Worm (Caenorhabditis elegans) whole organism, L4 larva: ENCODE results near the gene grwd-1.

Experiments
- F44E2.7 ChIP-seq: fragments of 200-800 bp; sonication (Bioruptor generic); IDR thresholded peaks from 2 replicates; pipeline ENCODE4 v2.1.2; 2022; ENCODE audit warnings: missing genetic modification characterization, missing compliant biosample characterization
- F49E8.2 ChIP-seq: sonication (generic microtip); optimal IDR thresholded peaks from 2 replicates; lab custom pipeline; 2016; ENCODE audit warnings: missing compliant biosample characterization, mild to moderate bottlenecking, missing genetic modification characterization, borderline replicate concordance
- T20F7.1 ChIP-seq: fragments of 200-800 bp; sonication (Bioruptor generic); optimal IDR thresholded peaks from 2 replicates; lab custom pipeline; 2018; ENCODE audit warnings: mild to moderate bottlenecking, missing genetic modification characterization, missing compliant biosample characterization
- Y105C5A.15 ChIP-seq: fragments of 200-800 bp; sonication (Bioruptor generic); IDR thresholded peaks from 2 replicates; pipeline ENCODE4 v1.3.6; 2022; ENCODE audit warnings: missing genetic modification characterization, missing compliant biosample characterization
- ZK546.5 ChIP-seq, 2 experiments: sonication (generic microtip); optimal IDR thresholded peaks; 2 replicates each; lab custom pipeline; 2017; ENCODE audit warnings: missing biosample characterization in 2 of 2, missing genetic modification characterization in 2 of 2
- aha-1 ChIP-seq: fragments of 150-350 bp; peaks from one replicate; lab custom pipeline; 2014; ENCODE audit warnings: missing biosample characterization, missing genetic modification characterization
- aly-2 ChIP-seq: sonication (generic microtip); optimal IDR thresholded peaks from 2 replicates; lab custom pipeline; 2018; ENCODE audit warnings: missing biosample characterization, missing genetic modification characterization
- arid-1 ChIP-seq: fragments of 200-800 bp; sonication (Bioruptor generic); conservative IDR thresholded peaks from 2 replicates; pipeline ENCODE4 v1.3.6; 2022; ENCODE audit warnings: missing genetic modification reagents, missing genetic modification characterization, missing compliant biosample characterization
- ceh-20 ChIP-seq: fragments of 200-800 bp; sonication (Bioruptor generic); IDR thresholded peaks from 2 replicates; pipeline ENCODE4 v1.3.6; 2022; ENCODE audit warnings: missing genetic modification reagents, missing genetic modification characterization, missing compliant biosample characterization
- cey-2 ChIP-seq: sonication (generic microtip); optimal IDR thresholded peaks from 3 replicates; lab custom pipeline; 2017; ENCODE audit warnings: missing genetic modification characterization, mild to moderate bottlenecking, missing compliant biosample characterization, antibody characterized with exemption, borderline replicate concordance; ENCODE audit not compliant: insufficient read depth
- ctbp-1 ChIP-seq: fragments of 200-800 bp; sonication (Bioruptor generic); IDR thresholded peaks from 2 replicates; pipeline ENCODE4 v1.3.6; 2022; ENCODE audit warnings: missing genetic modification reagents, missing genetic modification characterization, missing compliant biosample characterization
- daf-16 ChIP-seq, 3 experiments: sonication (generic microtip); optimal IDR thresholded peaks; 2 replicates each; lab custom pipeline; 2016 to 2017; ENCODE audit warnings: missing genetic modification characterization in 3 of 3, missing genetic modification reagents in 3 of 3, mild to moderate bottlenecking in 2 of 3, missing compliant biosample characterization in 2 of 3, missing biosample characterization in 1 of 3, moderate library complexity in 1 of 3
- dve-1 ChIP-seq: sonication (generic microtip); optimal IDR thresholded peaks from 2 replicates; lab custom pipeline; 2017; ENCODE audit warnings: antibody characterized with exemption, mild to moderate bottlenecking, missing genetic modification characterization, missing compliant biosample characterization; ENCODE audit not compliant: insufficient read depth
- egl-27 ChIP-seq: sonication (generic microtip); optimal IDR thresholded peaks from 3 replicates; lab custom pipeline; 2017; ENCODE audit warnings: missing biosample characterization, missing genetic modification reagents, missing genetic modification characterization
- fkh-10 ChIP-seq: fragments of 150-350 bp; optimal IDR thresholded peaks from 2 replicates; lab custom pipeline; 2014; ENCODE audit warnings: missing biosample characterization, missing genetic modification reagents, missing genetic modification characterization
- hlh-11 ChIP-seq: fragments of 200-800 bp; sonication (Bioruptor generic); optimal IDR thresholded peaks from 2 replicates; lab custom pipeline; 2018; ENCODE audit warnings: mild to moderate bottlenecking, missing genetic modification characterization, missing compliant biosample characterization
- hlh-30 ChIP-seq: sonication (generic microtip); optimal IDR thresholded peaks from 2 replicates; lab custom pipeline; 2017; ENCODE audit warnings: antibody characterized with exemption, mild to moderate bottlenecking, missing genetic modification characterization, missing compliant biosample characterization; ENCODE audit not compliant: insufficient read depth
- jun-1 ChIP-seq: fragments of 150-350 bp; optimal IDR thresholded peaks from 2 replicates; lab custom pipeline; 2014; ENCODE audit warnings: missing biosample characterization, missing genetic modification reagents, missing genetic modification characterization
- lin-15B ChIP-seq: fragments of 150-350 bp; sonication (generic microtip); optimal IDR thresholded peaks from 3 replicates; lab custom pipeline; 2014; ENCODE audit warnings: missing biosample characterization, missing genetic modification characterization
- lin-29 ChIP-seq: fragments of 200-800 bp; sonication (Bioruptor generic); IDR thresholded peaks from 2 replicates; pipeline ENCODE4 v1.3.6; 2022; ENCODE audit warnings: missing genetic modification reagents, missing genetic modification characterization, missing compliant biosample characterization
- lir-3 ChIP-seq: sonication (generic microtip); optimal IDR thresholded peaks from 2 replicates; lab custom pipeline; 2016; ENCODE audit warnings: mild to moderate bottlenecking, missing genetic modification characterization, missing compliant biosample characterization
- lsy-2 ChIP-seq, 2 experiments: fragments of 150-350 bp in 1 of 2; sonication (generic microtip) in 1 of 2; optimal IDR thresholded peaks; 2 replicates each; lab custom pipeline; 2014 to 2017; ENCODE audit warnings: missing biosample characterization in 2 of 2, missing genetic modification characterization in 2 of 2
- mep-1 ChIP-seq: fragments of 150-350 bp; sonication (generic microtip); optimal IDR thresholded peaks from 3 replicates; lab custom pipeline; 2014; ENCODE audit warnings: missing biosample characterization, missing genetic modification characterization
- mes-2 ChIP-seq: sonication (generic microtip); optimal IDR thresholded peaks from 2 replicates; lab custom pipeline; 2016; ENCODE audit warnings: missing genotype, mild to moderate bottlenecking, missing genetic modification characterization, missing compliant biosample characterization; ENCODE audit not compliant: poor library complexity, severe bottlenecking
- mxl-3 ChIP-seq: fragments of 200-800 bp; sonication (Bioruptor generic); optimal IDR thresholded peaks from 2 replicates; lab custom pipeline; 2018; ENCODE audit warnings: mild to moderate bottlenecking, missing genetic modification characterization, missing compliant biosample characterization
- nhr-10 ChIP-seq: fragments of 150-350 bp; optimal IDR thresholded peaks from 2 replicates; lab custom pipeline; 2014; ENCODE audit warnings: missing biosample characterization, missing genetic modification characterization
- nhr-11 ChIP-seq: fragments of 150-350 bp; optimal IDR thresholded peaks from 2 replicates; lab custom pipeline; 2014; ENCODE audit warnings: missing biosample characterization, missing genetic modification characterization
- nhr-237 ChIP-seq: sonication (generic microtip); optimal IDR thresholded peaks from 2 replicates; lab custom pipeline; 2017; ENCODE audit warnings: missing biosample characterization, missing genetic modification characterization
- nhr-28 ChIP-seq: fragments of 150-350 bp; optimal IDR thresholded peaks from 2 replicates; lab custom pipeline; 2014; ENCODE audit warnings: missing biosample characterization, missing genetic modification characterization
- nhr-41 ChIP-seq: fragments of 200-800 bp; sonication (Bioruptor generic); IDR thresholded peaks from 2 replicates; pipeline ENCODE4 v1.3.6; 2022; ENCODE audit warnings: missing genetic modification reagents, missing genetic modification characterization, missing compliant biosample characterization
- nhr-6 ChIP-seq: fragments of 150-350 bp; optimal IDR thresholded peaks from 2 replicates; lab custom pipeline; 2014; ENCODE audit warnings: missing biosample characterization, missing genetic modification characterization
- nhr-76 ChIP-seq: fragments of 150-350 bp; optimal IDR thresholded peaks from 2 replicates; lab custom pipeline; 2014; ENCODE audit warnings: missing biosample characterization, missing genetic modification characterization
- nhr-77 ChIP-seq: fragments of 150-350 bp; optimal IDR thresholded peaks from 2 replicates; lab custom pipeline; 2014; ENCODE audit warnings: missing biosample characterization, missing genetic modification characterization
- pqm-1 ChIP-seq: sonication (generic microtip); optimal IDR thresholded peaks from 2 replicates; lab custom pipeline; 2017; ENCODE audit warnings: missing biosample characterization, missing genetic modification characterization
- rbr-2 ChIP-seq: sonication (generic microtip); optimal IDR thresholded peaks from 2 replicates; lab custom pipeline; 2016; ENCODE audit warnings: missing genotype, missing genetic modification characterization, missing compliant biosample characterization
- set-16 ChIP-seq: fragments of 200-800 bp; sonication (Bioruptor generic); IDR thresholded peaks from 2 replicates; pipeline ENCODE4 v1.3.6; 2022; ENCODE audit warnings: missing genetic modification reagents, missing genetic modification characterization, missing compliant biosample characterization
- spr-1 ChIP-seq: sonication (generic microtip); optimal IDR thresholded peaks from 2 replicates; lab custom pipeline; 2016; ENCODE audit warnings: mild to moderate bottlenecking, missing genetic modification characterization, missing compliant biosample characterization
- spr-3 ChIP-seq: fragments of 200-800 bp; sonication (Bioruptor generic); optimal IDR thresholded peaks from 2 replicates; lab custom pipeline; 2018; ENCODE audit warnings: mild to moderate bottlenecking, missing genetic modification characterization, missing compliant biosample characterization
- zfp-2 ChIP-seq: sonication (generic microtip); optimal IDR thresholded peaks from 2 replicates; lab custom pipeline; 2016; ENCODE audit warnings: mild to moderate bottlenecking, missing genetic modification characterization, missing compliant biosample characterization
- zip-11 ChIP-seq: fragments of 200-800 bp; sonication (Bioruptor generic); IDR thresholded peaks from 2 replicates; pipeline ENCODE4 v1.3.6; 2022; ENCODE audit warnings: missing genetic modification characterization, missing compliant biosample characterization
- zip-2 ChIP-seq: fragments of 150-350 bp; optimal IDR thresholded peaks from 2 replicates; lab custom pipeline; 2014; ENCODE audit warnings: missing biosample characterization, missing genetic modification characterization
- ztf-7 ChIP-seq: fragments of 150-350 bp; optimal IDR thresholded peaks from 2 replicates; lab custom pipeline; 2014; ENCODE audit warnings: missing biosample characterization, missing genetic modification characterization

grwd-1 gene

DNA sequence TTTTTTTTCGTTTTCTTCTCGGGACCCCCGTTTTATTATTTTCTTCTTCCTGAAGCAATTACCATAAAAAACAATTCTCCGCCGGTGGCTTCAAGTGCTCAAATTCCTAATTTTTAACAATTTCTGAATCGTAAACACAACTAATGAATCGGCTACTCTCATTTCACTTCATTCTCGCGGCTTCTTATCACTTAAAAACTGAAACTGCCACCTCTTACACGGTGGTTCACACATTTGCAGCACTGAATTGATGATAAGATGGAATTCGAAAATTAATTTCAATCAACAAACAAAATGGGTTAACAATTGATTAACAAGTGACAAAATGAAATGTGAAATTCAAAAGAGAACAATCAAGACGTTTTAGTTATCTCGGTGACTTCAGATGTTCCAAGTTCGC is 16.2 kb upstream of the grwd-1 start:
- TF ChIP-seq nhr-77 (peak; percentile 61), lsy-2 (tag; optimal IDR thresholded peaks at IDR 0.05; lab: Kevin White, UChicago) (peak in 1 of 2 experiments; percentile 10), lir-3 (tag; lab: Kevin White, UChicago) (no peak), dve-1 (tag; lab: Kevin White, UChicago) (peak; percentile 35), rbr-2 (tag; lab: Kevin White, UChicago) (no peak), nhr-28 (tag; lab: Kevin White, UChicago) (peak; percentile 55), daf-16 (GFP tag; optimal IDR thresholded peaks at IDR 0.05; lab: Kevin White, UChicago) (no peak), daf-16 (tag; optimal IDR thresholded peaks at IDR 0.05; lab: Kevin White, UChicago) (peak; percentile 65), hlh-11 (tag; lab: Kevin White, UChicago) (peak; percentile 38), pqm-1 (peak; percentile 93)

DNA sequence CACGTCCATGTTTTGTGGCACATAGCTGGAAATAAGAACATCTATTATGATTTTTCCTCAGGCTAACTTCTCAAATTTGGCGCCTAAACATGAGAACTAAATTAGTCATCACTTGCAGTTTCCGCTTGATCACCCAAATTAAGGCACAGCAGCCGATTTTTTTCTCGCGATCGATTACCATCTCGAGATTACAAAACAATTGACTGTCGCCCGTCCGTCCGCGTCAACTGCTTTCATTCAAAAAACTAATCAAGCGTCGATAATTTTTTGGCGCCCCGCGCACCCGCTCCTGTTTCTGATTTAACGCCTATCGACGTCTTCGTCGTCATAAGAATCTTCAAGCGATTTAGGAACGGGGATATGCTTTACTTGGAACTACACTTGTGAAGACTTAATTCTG is 15.6 kb upstream of the grwd-1 start:
- TF ChIP-seq set-16 (GFP tag; lab: Robert Waterston, UW), result no peak
- TF ChIP-seq aha-1 (tag; lab: Kevin White, UChicago), result peak; percentile 89

DNA sequence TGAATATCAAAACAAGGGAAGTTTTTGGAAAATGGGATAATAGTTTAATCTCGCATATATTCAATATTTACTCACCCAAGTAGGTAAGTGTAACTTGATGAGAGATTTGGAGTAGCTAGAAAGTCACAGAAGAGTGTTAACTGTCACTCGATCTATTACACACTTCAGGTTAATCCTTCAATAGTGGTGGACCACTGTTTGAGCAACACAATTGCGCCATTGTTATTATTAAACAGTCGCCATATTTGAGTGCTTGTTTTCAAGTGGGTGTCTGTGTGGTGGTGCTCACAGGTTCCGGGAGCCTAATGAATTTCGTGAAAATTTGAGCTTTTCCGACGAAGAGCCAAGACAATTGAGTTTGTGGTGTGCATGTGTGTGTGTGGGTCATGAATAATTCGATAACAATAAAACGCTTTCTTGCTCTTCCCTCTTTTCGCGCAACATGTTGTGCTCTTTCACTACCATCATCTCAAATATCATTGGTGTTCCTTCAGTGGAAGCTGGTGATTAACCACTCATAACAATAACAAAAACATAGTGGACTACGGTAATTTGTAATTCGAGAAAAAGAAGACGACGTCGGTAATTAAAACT is 14.2 kb upstream of the grwd-1 start:
- peak; percentile 16 for TF ChIP-seq aha-1 (tag; lab: Kevin White, UChicago)
- no peak for TF ChIP-seq rbr-2 (tag; lab: Kevin White, UChicago)

DNA sequence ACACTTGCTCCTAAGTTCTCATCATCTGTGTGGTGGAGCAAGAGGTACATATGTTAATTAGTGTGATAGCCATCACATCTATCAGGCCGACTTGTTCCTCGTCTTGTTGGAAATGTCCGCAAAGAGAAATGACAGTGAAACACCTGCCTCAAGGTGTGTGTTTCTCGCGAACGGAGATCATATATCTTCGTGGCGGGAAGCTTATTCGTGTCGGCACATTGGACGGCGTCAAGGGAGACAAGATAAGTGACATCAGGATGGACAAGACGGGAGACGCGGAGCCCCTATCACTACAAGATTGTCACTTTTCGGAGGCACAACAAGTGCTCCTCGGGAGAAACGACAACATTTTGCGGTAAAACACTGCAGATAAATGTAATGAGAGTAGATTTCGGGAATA is 13.5 kb upstream of the grwd-1 start:
- TF ChIP-seq fkh-10 (GFP tag; lab: Kevin White, UChicago), result no peak
- no peak for TF ChIP-seq arid-1
- TF ChIP-seq zfp-2 (tag; lab: Kevin White, UChicago), result no peak
- no peak for TF ChIP-seq ctbp-1 (GFP tag; lab: Robert Waterston, UW)
- no peak for TF ChIP-seq spr-1 (tag; lab: Kevin White, UChicago)
- TF ChIP-seq pqm-1, result no peak
- no peak for TF ChIP-seq spr-3 (GFP tag; lab: Kevin White, UChicago)
- TF ChIP-seq jun-1, result no peak
- TF ChIP-seq nhr-76 (tag; lab: Kevin White, UChicago), result no peak
- no peak for TF ChIP-seq T20F7.1
- no peak for TF ChIP-seq dve-1 (tag; lab: Kevin White, UChicago)
- no peak for TF ChIP-seq daf-16 (GFP tag; optimal IDR thresholded peaks at IDR 0.05; lab: Kevin White, UChicago)
- no peak for TF ChIP-seq daf-16 (tag; optimal IDR thresholded peaks at IDR 0.05; lab: Kevin White, UChicago)
- no peak for TF ChIP-seq nhr-6 (tag; lab: Kevin White, UChicago)
- TF ChIP-seq zip-11 (GFP tag; lab: Robert Waterston, UW), result no peak
- TF ChIP-seq lin-29 (GFP tag; lab: Robert Waterston, UW), result no peak

DNA sequence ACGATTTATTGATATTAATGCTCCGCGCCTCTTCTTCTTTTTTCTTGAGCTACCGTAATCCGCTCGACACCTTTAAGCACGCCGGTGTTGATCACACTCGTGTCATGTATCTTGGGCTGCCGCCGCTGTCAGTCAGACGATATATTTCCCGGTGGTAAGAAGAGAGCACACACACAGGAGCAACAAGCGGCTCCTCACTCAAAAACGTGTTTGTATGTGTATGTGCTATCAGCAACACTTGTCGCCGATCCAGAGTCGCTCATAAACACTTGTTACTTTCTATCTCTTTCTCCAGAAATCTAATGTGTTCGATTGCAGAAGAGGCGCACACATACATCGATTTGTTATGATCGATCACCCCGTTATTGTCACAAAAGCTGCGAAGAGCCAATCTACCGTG is 12.7 kb upstream of the grwd-1 start:
- TF ChIP-seq hlh-30 (tag; lab: Kevin White, UChicago) (peak; percentile 25), aha-1 (tag; lab: Kevin White, UChicago) (peak; percentile 89), daf-16 (GFP tag; optimal IDR thresholded peaks at IDR 0.05; lab: Kevin White, UChicago) (peak in 1 of 2 experiments; percentile 80), daf-16 (tag; optimal IDR thresholded peaks at IDR 0.05; lab: Kevin White, UChicago) (peak; percentile 70), ceh-20 (GFP tag; lab: Robert Waterston, UW) (no peak), Y105C5A.15 (GFP tag; lab: Robert Waterston, UW) (no peak), ZK546.5 (tag; optimal IDR thresholded peaks at IDR 0.05; lab: Kevin White, UChicago) (no peak), ztf-7 (no peak), set-16 (GFP tag; lab: Robert Waterston, UW) (no peak), cey-2 (tag; lab: Kevin White, UChicago) (no peak), nhr-11 (tag; lab: Kevin White, UChicago) (no peak), zfp-2 (tag; lab: Kevin White, UChicago) (no peak), zip-2 (tag; lab: Kevin White, UChicago) (no peak), aly-2 (no peak), mes-2 (tag; lab: Kevin White, UChicago) (peak; percentile 15), nhr-10 (tag; lab: Kevin White, UChicago) (no peak), F44E2.7 (no peak), F49E8.2 (no peak), rbr-2 (tag; lab: Kevin White, UChicago) (no peak), nhr-41 (GFP tag; lab: Robert Waterston, UW) (no peak), mep-1 (no peak), lsy-2 (tag; optimal IDR thresholded peaks at IDR 0.05; lab: Kevin White, UChicago) (peak in 1 of 2 experiments; percentile 52), jun-1 (no peak), lin-15B (tag; lab: Kevin White, UChicago) (no peak), nhr-237 (tag; lab: Kevin White, UChicago) (no peak), egl-27 (no peak), mxl-3 (peak; percentile 58)
